Fruit fly (Drosophila melanogaster) whole organism, embryonic: ENCODE measurements around the gene Syx4.

ENCODE experiments used
- Adf1 ChIP-seq: fragments of 200-800 bp; sonication (Bioruptor generic); IDR thresholded peaks from 2 replicates; pipeline ENCODE4 v1.3.6; 2022; ENCODE audit warnings: missing biosample characterization, missing genetic modification characterization
- CG1024 ChIP-seq: fragments of 200-800 bp; sonication (Bioruptor generic); IDR thresholded peaks from 2 replicates; pipeline ENCODE4 v1.3.6; 2022; ENCODE audit warnings: missing biosample characterization, missing genetic modification characterization
- CG12104 ChIP-seq: fragments of 200-800 bp; sonication (Bioruptor generic); optimal IDR thresholded peaks from 3 replicates; lab custom pipeline; 2016; ENCODE audit warnings: missing biosample characterization, missing genetic modification characterization
- CG1233 ChIP-seq: fragments of 200-800 bp; sonication (Bioruptor generic); optimal IDR thresholded peaks from 4 replicates; lab custom pipeline; 2018; ENCODE audit warnings: missing biosample characterization, mild to moderate bottlenecking, missing genetic modification characterization
- CG12659 ChIP-seq: fragments of 200-800 bp; sonication (Bioruptor generic); optimal IDR thresholded peaks from 3 replicates; lab custom pipeline; 2017; ENCODE audit warnings: mild to moderate bottlenecking, missing biosample characterization, missing genetic modification reagents, missing genetic modification characterization
- CG16815 ChIP-seq: fragments of 200-800 bp; sonication (Bioruptor generic); optimal IDR thresholded peaks from 3 replicates; lab custom pipeline; 2017; ENCODE audit warnings: missing biosample characterization, mild to moderate bottlenecking, missing genetic modification characterization
- CG17359 ChIP-seq: fragments of 200-800 bp; sonication (Bioruptor generic); optimal IDR thresholded peaks from 3 replicates; lab custom pipeline; 2018; ENCODE audit warnings: missing biosample characterization, mild to moderate bottlenecking, missing genetic modification characterization, moderate library complexity
- CG1792 ChIP-seq: fragments of 200-800 bp; sonication (Bioruptor generic); optimal IDR thresholded peaks from 2 replicates; lab custom pipeline; 2016; ENCODE audit warnings: missing biosample characterization, missing genetic modification characterization
- CG18619 ChIP-seq: fragments of 200-800 bp; sonication (Bioruptor generic); optimal IDR thresholded peaks from 3 replicates; lab custom pipeline; 2017; ENCODE audit warnings: missing biosample characterization, mild to moderate bottlenecking, missing genetic modification characterization
- CG2875 ChIP-seq: fragments of 200-800 bp; sonication (Bioruptor generic); optimal IDR thresholded peaks from 2 replicates; lab custom pipeline; 2017; ENCODE audit warnings: missing biosample characterization, mild to moderate bottlenecking, missing genetic modification characterization, missing genetic modification reagents
- CG3065 ChIP-seq: fragments of 200-800 bp; sonication (Bioruptor generic); optimal IDR thresholded peaks from 2 replicates; lab custom pipeline; 2016; ENCODE audit warnings: missing biosample characterization, missing genetic modification characterization
- CG3163 ChIP-seq: fragments of 200-800 bp; sonication (Bioruptor generic); optimal IDR thresholded peaks from 3 replicates; lab custom pipeline; 2016; ENCODE audit warnings: missing biosample characterization, missing genetic modification characterization
- CG34376 ChIP-seq: fragments of 200-800 bp; sonication (Bioruptor generic); optimal IDR thresholded peaks from 2 replicates; lab custom pipeline; 2018; ENCODE audit warnings: missing biosample characterization, mild to moderate bottlenecking, missing genetic modification characterization
- CG4617 ChIP-seq: fragments of 200-800 bp; sonication (Bioruptor generic); optimal IDR thresholded peaks from 3 replicates; lab custom pipeline; 2016; ENCODE audit warnings: missing biosample characterization, missing genetic modification characterization, borderline replicate concordance
- CG6791 ChIP-seq: fragments of 200-800 bp; sonication (Bioruptor generic); IDR thresholded peaks from 3 replicates; pipeline ENCODE4 v1.3.6; 2022; ENCODE audit warnings: missing biosample characterization, missing genetic modification characterization; ENCODE audit not compliant: partially characterized antibody
- CG7271 ChIP-seq: fragments of 200-800 bp; sonication (Bioruptor generic); optimal IDR thresholded peaks from 2 replicates; lab custom pipeline; 2018; ENCODE audit warnings: missing biosample characterization, mild to moderate bottlenecking, missing genetic modification characterization, moderate library complexity
- CG7357 ChIP-seq: fragments of 200-800 bp; sonication (Bioruptor generic); IDR thresholded peaks from 3 replicates; pipeline ENCODE4 v1.3.6; 2022; ENCODE audit warnings: missing biosample characterization, missing genetic modification characterization
- CG7556 ChIP-seq: fragments of 200-800 bp; sonication (Bioruptor generic); optimal IDR thresholded peaks from 2 replicates; lab custom pipeline; 2017; ENCODE audit warnings: missing biosample characterization, mild to moderate bottlenecking, missing genetic modification characterization
- CrebB ChIP-seq: fragments of 200-800 bp; sonication (Bioruptor generic); optimal IDR thresholded peaks from 3 replicates; lab custom pipeline; 2018; ENCODE audit warnings: missing biosample characterization, mild to moderate bottlenecking, missing genetic modification characterization
- Eip74EF ChIP-seq, 2 experiments: fragments of 200-800 bp in 1 of 2; fragments of >200 bp in 1 of 2; sonication (Bioruptor generic) in 1 of 2; optimal IDR thresholded peaks; 2 replicates each; lab custom pipeline; 2017 to 2019; ENCODE audit warnings: missing biosample characterization in 2 of 2, missing genetic modification characterization in 2 of 2, mild to moderate bottlenecking in 1 of 2, moderate library complexity in 1 of 2
- Elba2 ChIP-seq: fragments of 200-800 bp; sonication (Bioruptor generic); optimal IDR thresholded peaks from 3 replicates; lab custom pipeline; 2016; ENCODE audit warnings: missing biosample characterization, missing genetic modification characterization
- Ets97D ChIP-seq: fragments of 200-800 bp; sonication (Bioruptor generic); optimal IDR thresholded peaks from 3 replicates; lab custom pipeline; 2016; ENCODE audit warnings: missing biosample characterization, missing genetic modification characterization
- Hr39 ChIP-seq: fragments of >200 bp; optimal IDR thresholded peaks from 2 replicates; lab custom pipeline; 2017
- Jarid2 ChIP-seq: fragments of 200-800 bp; sonication (Bioruptor generic); optimal IDR thresholded peaks from 3 replicates; lab custom pipeline; 2017; ENCODE audit warnings: mild to moderate bottlenecking, missing biosample characterization, missing genetic modification reagents, missing genetic modification characterization
- Mrtf ChIP-seq: fragments of 200-800 bp; sonication (Bioruptor generic); IDR thresholded peaks from 3 replicates; pipeline ENCODE4 v1.3.6; 2022; ENCODE audit warnings: missing biosample characterization, missing genetic modification characterization
- PHDP ChIP-seq: fragments of 200-800 bp; sonication (Bioruptor generic); optimal IDR thresholded peaks from 3 replicates; lab custom pipeline; 2018; ENCODE audit warnings: missing biosample characterization, mild to moderate bottlenecking, missing genetic modification characterization, moderate library complexity
- Pdp1 ChIP-seq, 2 experiments: fragments of 200-800 bp; sonication (Bioruptor generic); optimal IDR thresholded peaks; 3 replicates each; lab custom pipeline; 2016; ENCODE audit warnings: missing biosample characterization in 2 of 2, missing genetic modification characterization in 2 of 2, mild to moderate bottlenecking in 1 of 2, moderate library complexity in 1 of 2
- Rx ChIP-seq: fragments of 200-800 bp; sonication (Bioruptor generic); IDR thresholded peaks from 2 replicates; pipeline ENCODE4 v1.3.6; 2022; ENCODE audit warnings: missing biosample characterization, missing genetic modification characterization
- Sry-β ChIP-seq: fragments of 200-800 bp; sonication (Bioruptor generic); optimal IDR thresholded peaks from 2 replicates; lab custom pipeline; 2018; ENCODE audit warnings: missing biosample characterization, mild to moderate bottlenecking, missing genetic modification characterization, moderate library complexity
- Trl ChIP-seq, 3 experiments: fragments of >200 bp in 2 of 3; fragments of 200-800 bp in 1 of 3; sonication (Bioruptor generic) in 1 of 3; optimal IDR thresholded peaks; 2 replicates in 1 of 3; 3 replicates in 2 of 3; lab custom pipeline; 2016 to 2017; ENCODE audit warnings: missing biosample characterization in 1 of 3, missing genetic modification characterization in 1 of 3
- bsh ChIP-seq, 2 experiments: fragments of 200-800 bp; sonication (Bioruptor generic); optimal IDR thresholded peaks; 2 replicates each; lab custom pipeline; 2017 to 2018; ENCODE audit warnings: mild to moderate bottlenecking in 2 of 2, missing biosample characterization in 2 of 2, missing genetic modification characterization in 2 of 2, moderate library complexity in 1 of 2
- cas ChIP-seq: fragments of 200-800 bp; sonication (Bioruptor generic); IDR thresholded peaks from 2 replicates; pipeline ENCODE4 v1.3.6; 2022; ENCODE audit warnings: missing biosample characterization, missing genetic modification characterization
- cg ChIP-seq: fragments of 200-800 bp; sonication (Bioruptor generic); optimal IDR thresholded peaks from 3 replicates; lab custom pipeline; 2019; ENCODE audit warnings: missing biosample characterization, mild to moderate bottlenecking, missing genetic modification characterization, moderate library complexity
- corto ChIP-seq: fragments of 200-800 bp; sonication (Bioruptor generic); optimal IDR thresholded peaks from 2 replicates; lab custom pipeline; 2016; ENCODE audit warnings: missing biosample characterization, mild to moderate bottlenecking, missing genetic modification characterization, moderate library complexity
- en ChIP-seq: fragments of 200-800 bp; sonication (Bioruptor generic); optimal IDR thresholded peaks from 2 replicates; lab custom pipeline; 2016; ENCODE audit warnings: missing biosample characterization, missing genetic modification characterization
- exex ChIP-seq: fragments of 200-800 bp; sonication (Bioruptor generic); optimal IDR thresholded peaks from 4 replicates; lab custom pipeline; 2018; ENCODE audit warnings: missing biosample characterization, mild to moderate bottlenecking, missing genetic modification characterization, moderate library complexity
- fd102C ChIP-seq: fragments of 200-800 bp; sonication (Bioruptor generic); optimal IDR thresholded peaks from 2 replicates; lab custom pipeline; 2018; ENCODE audit warnings: missing biosample characterization, mild to moderate bottlenecking, missing genetic modification characterization, moderate library complexity
- fd96Cb ChIP-seq: fragments of 200-800 bp; sonication (Bioruptor generic); optimal IDR thresholded peaks from 2 replicates; lab custom pipeline; 2018; ENCODE audit warnings: missing biosample characterization, mild to moderate bottlenecking, missing genetic modification characterization, moderate library complexity
- gce ChIP-seq: fragments of 200-800 bp; sonication (Bioruptor generic); IDR thresholded peaks from 3 replicates; pipeline ENCODE4 v1.3.6; 2022; ENCODE audit warnings: missing biosample characterization, missing genetic modification characterization
- ham ChIP-seq: fragments of 200-800 bp; sonication (Bioruptor generic); IDR thresholded peaks from 2 replicates; pipeline ENCODE4 v1.3.6; 2022; ENCODE audit warnings: missing biosample characterization, missing genetic modification characterization
- nom ChIP-seq: fragments of 200-800 bp; sonication (Bioruptor generic); optimal IDR thresholded peaks from 2 replicates; lab custom pipeline; 2017; ENCODE audit warnings: missing biosample characterization, missing genetic modification characterization, mild to moderate bottlenecking, moderate library complexity, missing genetic modification reagents
- ranshi ChIP-seq: fragments of 200-800 bp; sonication (Bioruptor generic); IDR thresholded peaks from 2 replicates; pipeline ENCODE4 v1.3.6; 2022; ENCODE audit warnings: missing biosample characterization, missing genetic modification characterization
- row ChIP-seq: fragments of 200-800 bp; sonication (Bioruptor generic); IDR thresholded peaks from 3 replicates; pipeline ENCODE4 v1.3.6; 2022; ENCODE audit warnings: missing biosample characterization, missing genetic modification characterization
- sens-2 ChIP-seq: fragments of 200-800 bp; sonication (Bioruptor generic); IDR thresholded peaks from 2 replicates; pipeline ENCODE4 v1.3.6; 2022; ENCODE audit warnings: missing biosample characterization, missing genetic modification characterization
- sqz ChIP-seq: fragments of 200-800 bp; sonication (Bioruptor generic); optimal IDR thresholded peaks from 3 replicates; lab custom pipeline; 2018; ENCODE audit warnings: missing biosample characterization, mild to moderate bottlenecking, missing genetic modification characterization
- zfh2 ChIP-seq: fragments of 200-800 bp; sonication (Bioruptor generic); optimal IDR thresholded peaks from 2 replicates; lab custom pipeline; 2016; ENCODE audit warnings: missing biosample characterization, missing genetic modification characterization

Gene Syx4

dm6 chrX:2743020-2743419 is 856 bp downstream of the Syx4 start (continued):
- peak; percentile 45 for TF ChIP-seq fd96Cb
- TF ChIP-seq corto: no peak
- peak; percentile 24 for TF ChIP-seq CG3065 (GFP tag; lab: Kevin White, UChicago)

dm6 chrX:2742067-2742466 is 1.8 kb downstream of the Syx4 start:
- TF ChIP-seq fd102C (GFP tag; lab: Kevin White, UChicago) (no peak), ranshi (GFP tag; lab: Robert Waterston, UW) (no peak), CG16815 (GFP tag; lab: Kevin White, UChicago) (no peak), Eip74EF (GFP tag; optimal IDR thresholded peaks at IDR 0.05; lab: Kevin White, UChicago) (no peak), Adf1 (GFP tag; lab: Robert Waterston, UW) (peak; percentile 53; the same call in 1 of the 2 replicates), gce (GFP tag; lab: Robert Waterston, UW) (no peak), Sry-β (GFP tag; lab: Kevin White, UChicago) (no peak), CG1024 (GFP tag; lab: Robert Waterston, UW) (no peak), CG6791 (GFP tag; lab: Robert Waterston, UW) (no peak), bsh (GFP tag; optimal IDR thresholded peaks at IDR 0.05; lab: Kevin White, UChicago) (peak in 1 of 2 experiments; percentile 48), CG7271 (tag; lab: Kevin White, UChicago) (no peak), nom (GFP tag; lab: Kevin White, UChicago) (peak; percentile 78), sqz (GFP tag; lab: Kevin White, UChicago) (peak; percentile 81), Mrtf (GFP tag; lab: Robert Waterston, UW) (no peak), zfh2 (GFP tag; lab: Kevin White, UChicago) (no peak), CG1233 (GFP tag; lab: Kevin White, UChicago) (no peak), CG4617 (GFP tag; lab: Kevin White, UChicago) (no peak), row (no peak), Trl (optimal IDR thresholded peaks at IDR 0.05; lab: Kevin White, UChicago) (peak in 1 of 2 experiments; percentile 35), Trl (GFP tag; optimal IDR thresholded peaks at IDR 0.05; lab: Kevin White, UChicago) (no peak), sens-2 (GFP tag; lab: Robert Waterston, UW) (no peak), CG1792 (GFP tag; lab: Kevin White, UChicago) (no peak), Elba2 (GFP tag; lab: Kevin White, UChicago) (no peak), cas (GFP tag; lab: Robert Waterston, UW) (no peak), CG7556 (no peak), CG3163 (GFP tag; lab: Kevin White, UChicago) (peak; percentile 78), Rx (GFP tag; lab: Robert Waterston, UW) (no peak), ham (GFP tag; lab: Robert Waterston, UW) (no peak), CG12659 (GFP tag; lab: Kevin White, UChicago) (no peak), CG2875 (no peak), CG17359 (tag; lab: Kevin White, UChicago) (peak; percentile 65), CG18619 (GFP tag; lab: Kevin White, UChicago) (no peak), Pdp1 (GFP tag; optimal IDR thresholded peaks at IDR 0.05; lab: Kevin White, UChicago) (peak in 1 of 2 experiments; percentile 82), cg (peak; percentile 11), CG7357 (GFP tag; lab: Robert Waterston, UW) (no peak), CG34376 (GFP tag; lab: Kevin White, UChicago) (peak; percentile 13), exex (tag; lab: Kevin White, UChicago) (peak; percentile 47), CrebB (no peak), PHDP (tag; lab: Kevin White, UChicago) (no peak), en (GFP tag; lab: Kevin White, UChicago) (no peak), Jarid2 (no peak), Hr39 (no peak), CG12104 (GFP tag; lab: Kevin White, UChicago) (no peak), Ets97D (GFP tag; lab: Kevin White, UChicago) (no peak)
